In genomic region chrV:12467755-12468154, ce11 we compare ENCODE assay signal across 6 worm cellular contexts.
A peak's percentile ranks its signal among the peaks of the same experiment; 100 is the strongest.
TF ChIP-seq lines count a peak whose summit lies in the region.

No protein-coding gene starts in this region.

TF ChIP-seq in whole organism, L1 larva, 84 proteins besides CTCF, POLR2A, EP300 and RAD21:
- TF ChIP-seq tlp-1 (tag; optimal IDR thresholded peaks at IDR 0.05; lab: Kevin White, UChicago) (no peak), hlh-4 (tag; optimal IDR thresholded peaks at IDR 0.05; lab: Kevin White, UChicago) (no peak), elt-2 (tag; optimal IDR thresholded peaks at IDR 0.05; lab: Kevin White, UChicago) (peak; percentile 67), pax-3 (tag; optimal IDR thresholded peaks at IDR 0.05; lab: Kevin White, UChicago) (peak; percentile 5), egl-13 (tag; optimal IDR thresholded peaks at IDR 0.05; lab: Kevin White, UChicago) (no peak), lin-35 (GFP tag; optimal IDR thresholded peaks at IDR 0.05; lab: Kevin White, UChicago) (peak in 1 of 2 experiments; percentile 19), nhr-20 (tag; optimal IDR thresholded peaks at IDR 0.05; lab: Kevin White, UChicago) (peak; percentile 8), lin-14 (GFP tag; optimal IDR thresholded peaks at IDR 0.05; lab: Kevin White, UChicago) (peak; percentile 26), pqm-1 (tag; optimal IDR thresholded peaks at IDR 0.05; lab: Kevin White, UChicago) (peak; percentile 29)

TF ChIP-seq in whole organism, L2 larva, 48 proteins besides CTCF, POLR2A, EP300 and RAD21 (continues in another document):
- TF ChIP-seq nhr-25 (tag; optimal IDR thresholded peaks at IDR 0.05; lab: Kevin White, UChicago) (no peak), crh-2 (tag; optimal IDR thresholded peaks at IDR 0.05; lab: Kevin White, UChicago) (peak; percentile 21), gmeb-1 (tag; optimal IDR thresholded peaks at IDR 0.05; lab: Kevin White, UChicago) (peak; percentile 31), elt-3 (tag; optimal IDR thresholded peaks at IDR 0.05; lab: Kevin White, UChicago) (no peak), alr-1 (tag; optimal IDR thresholded peaks at IDR 0.05; lab: Kevin White, UChicago) (no peak), mdl-1 (tag; optimal IDR thresholded peaks at IDR 0.05; lab: Kevin White, UChicago) (no peak), nhr-6 (tag; optimal IDR thresholded peaks at IDR 0.05; lab: Kevin White, UChicago) (no peak), fos-1 (tag; optimal IDR thresholded peaks at IDR 0.05; lab: Kevin White, UChicago) (peak; percentile 96), sem-4 (tag; optimal IDR thresholded peaks at IDR 0.05; lab: Kevin White, UChicago) (no peak), ztf-11 (tag; optimal IDR thresholded peaks at IDR 0.05; lab: Kevin White, UChicago) (no peak), Y55F3AM.14 (GFP tag; optimal IDR thresholded peaks at IDR 0.05; lab: Kevin White, UChicago) (no peak), unc-62 (GFP tag; optimal IDR thresholded peaks at IDR 0.05; lab: Kevin White, UChicago) (no peak), ztf-1 (GFP tag; conservative IDR thresholded peaks at IDR 0.05; lab: Robert Waterston, UW) (no peak), ceh-16 (tag; optimal IDR thresholded peaks at IDR 0.05; lab: Kevin White, UChicago) (no peak), F13H6.1 (tag; optimal IDR thresholded peaks at IDR 0.05; lab: Kevin White, UChicago) (peak; percentile 26), nhr-237 (tag; optimal IDR thresholded peaks at IDR 0.05; lab: Kevin White, UChicago) (no peak), egl-27 (tag; optimal IDR thresholded peaks at IDR 0.05; lab: Kevin White, UChicago) (no peak), lin-11 (tag; optimal IDR thresholded peaks at IDR 0.05; lab: Kevin White, UChicago) (no peak)

TF ChIP-seq in whole organism, L3 larva, 47 proteins besides CTCF, POLR2A, EP300 and RAD21:
- TF ChIP-seq elt-1 (tag; optimal IDR thresholded peaks at IDR 0.05; lab: Kevin White, UChicago) (no peak), mdl-1 (tag; optimal IDR thresholded peaks at IDR 0.05; lab: Kevin White, UChicago) (no peak), elt-2 (tag; optimal IDR thresholded peaks at IDR 0.05; lab: Kevin White, UChicago) (peak; percentile 93), fkh-10 (GFP tag; optimal IDR thresholded peaks at IDR 0.05; lab: Kevin White, UChicago) (no peak), ZK546.5 (tag; optimal IDR thresholded peaks at IDR 0.05; lab: Kevin White, UChicago) (no peak), pha-4 (tag; optimal IDR thresholded peaks at IDR 0.05; lab: Kevin White, UChicago) (peak; percentile 17), pqm-1 (tag; optimal IDR thresholded peaks at IDR 0.05; lab: Kevin White, UChicago) (peak; percentile 68)

TF ChIP-seq in whole organism, L4 larva, 104 proteins besides CTCF, POLR2A, EP300 and RAD21 (continues in another document):
- no peak for TF ChIP-seq lin-29 (GFP tag; IDR thresholded peaks at IDR 0.05; lab: Robert Waterston, UW)
- peak; percentile 71 for TF ChIP-seq nhr-77 (tag; optimal IDR thresholded peaks at IDR 0.05; lab: Kevin White, UChicago)
- TF ChIP-seq T20F7.1 (GFP tag; optimal IDR thresholded peaks at IDR 0.05; lab: Kevin White, UChicago) = no peak
- TF ChIP-seq nhr-102 (tag; optimal IDR thresholded peaks at IDR 0.05; lab: Kevin White, UChicago) = peak; percentile 37
- TF ChIP-seq nhr-28 (tag; optimal IDR thresholded peaks at IDR 0.05; lab: Kevin White, UChicago) = peak; percentile 94
- TF ChIP-seq pqm-1 (tag; optimal IDR thresholded peaks at IDR 0.05; lab: Kevin White, UChicago) = peak; percentile 96
- TF ChIP-seq fos-1 (tag; optimal IDR thresholded peaks at IDR 0.05; lab: Kevin White, UChicago) = peak; percentile 11
- TF ChIP-seq egl-43 (GFP tag; IDR thresholded peaks at IDR 0.05; lab: Robert Waterston, UW) = no peak
- no peak for TF ChIP-seq daf-16 (GFP tag; optimal IDR thresholded peaks at IDR 0.05; lab: Kevin White, UChicago)
- peak; percentile 93 for TF ChIP-seq daf-16 (tag; optimal IDR thresholded peaks at IDR 0.05; lab: Kevin White, UChicago)
- peak; percentile 42 for TF ChIP-seq mes-2 (tag; optimal IDR thresholded peaks at IDR 0.05; lab: Kevin White, UChicago; ENCODE audit: poor library complexity, severe bottlenecking)
- TF ChIP-seq lin-1 (GFP tag; IDR thresholded peaks at IDR 0.05; lab: Robert Waterston, UW) = peak; percentile 45; the same call in 1 of the 2 replicates
- TF ChIP-seq hlh-30 (tag; optimal IDR thresholded peaks at IDR 0.05; lab: Kevin White, UChicago; ENCODE audit: insufficient read depth) = no peak
- no peak for TF ChIP-seq aha-1 (tag; lab: Kevin White, UChicago)
- peak; percentile 93 for TF ChIP-seq dmd-6 (GFP tag; IDR thresholded peaks at IDR 0.05; lab: Robert Waterston, UW)
- TF ChIP-seq php-3 (GFP tag; IDR thresholded peaks at IDR 0.05; lab: Robert Waterston, UW) = peak; percentile 90
- TF ChIP-seq unc-62 (GFP tag; optimal IDR thresholded peaks at IDR 0.05 in 1 of 2; lab: Kevin White, UChicago) = peak in 1 of 2 experiments; percentile 72
- TF ChIP-seq unc-62 (tag; optimal IDR thresholded peaks at IDR 0.05; lab: Kevin White, UChicago) = no peak
- no peak for TF ChIP-seq ceh-28 (tag; optimal IDR thresholded peaks at IDR 0.05; lab: Kevin White, UChicago)
- TF ChIP-seq dve-1 (tag; optimal IDR thresholded peaks at IDR 0.05; lab: Kevin White, UChicago; ENCODE audit: insufficient read depth) = peak; percentile 71
- no peak for TF ChIP-seq snpc-4 (tag; optimal IDR thresholded peaks at IDR 0.05; lab: Kevin White, UChicago)

TF ChIP-seq in whole organism, late embryonic, 69 proteins besides CTCF, POLR2A, EP300 and RAD21:
- no peak for TF ChIP-seq lim-6 (tag; optimal IDR thresholded peaks at IDR 0.05; lab: Kevin White, UChicago)
- peak; percentile 32 for TF ChIP-seq elt-2 (tag; optimal IDR thresholded peaks at IDR 0.05; lab: Kevin White, UChicago)

TF ChIP-seq in whole organism, young adult, 124 proteins besides CTCF, POLR2A, EP300 and RAD21:
- TF ChIP-seq tlf-1 (GFP tag; optimal IDR thresholded peaks at IDR 0.05; lab: Kevin White, UChicago) (no peak), nfya-2 (GFP tag; IDR thresholded peaks at IDR 0.05; lab: Robert Waterston, UW) (no peak), cebp-1 (GFP tag; IDR thresholded peaks at IDR 0.05; lab: Robert Waterston, UW) (no peak), cebp-1 (tag; optimal IDR thresholded peaks at IDR 0.05; lab: Kevin White, UChicago) (peak; percentile 22), atf-7 (tag; optimal IDR thresholded peaks at IDR 0.05; lab: Kevin White, UChicago) (no peak), let-607 (tag; optimal IDR thresholded peaks at IDR 0.05; lab: Kevin White, UChicago) (peak in 1 of 2 experiments; percentile 3), lin-40 (tag; optimal IDR thresholded peaks at IDR 0.05; lab: Kevin White, UChicago) (no peak), lin-54 (GFP tag; optimal IDR thresholded peaks at IDR 0.05; lab: Kevin White, UChicago) (no peak), attf-5 (GFP tag; optimal IDR thresholded peaks at IDR 0.05; lab: Kevin White, UChicago) (peak; percentile 19), dox-1 (GFP tag; IDR thresholded peaks at IDR 0.05; lab: Robert Waterston, UW) (peak; percentile 45; the same call in 1 of the 2 replicates), nhr-80 (tag; optimal IDR thresholded peaks at IDR 0.05; lab: Kevin White, UChicago) (peak; percentile 98), F33H1.4 (GFP tag; IDR thresholded peaks at IDR 0.05; lab: Robert Waterston, UW) (no peak)
TF ChIP-seq in whole organism, young adult: peak in this region for 5.
